Worm (Caenorhabditis elegans) whole organism, young adult: ENCODE data around the gene mrps-28.

ENCODE experiments used
- B0035.1 ChIP-seq: sonication (generic microtip); optimal IDR thresholded peaks from 2 replicates; lab custom pipeline; 2016; ENCODE audit warnings: missing genetic modification characterization, mild to moderate bottlenecking, missing compliant biosample characterization, missing genotype, missing genetic modification reagents
- C17E4.6 ChIP-seq: fragments of 200-800 bp; sonication (Bioruptor generic); IDR thresholded peaks from 2 replicates; pipeline ENCODE4 v1.3.6; 2022; ENCODE audit warnings: missing genetic modification reagents, missing genetic modification characterization, missing compliant biosample characterization
- D2030.7 ChIP-seq: fragments of 200-800 bp; sonication (Bioruptor generic); IDR thresholded peaks from 2 replicates; pipeline ENCODE4 v1.3.6; 2022; ENCODE audit warnings: missing genetic modification reagents, missing genetic modification characterization, missing compliant biosample characterization
- F22D6.2 ChIP-seq: sonication (generic microtip); optimal IDR thresholded peaks from 2 replicates; lab custom pipeline; 2016; ENCODE audit warnings: mild to moderate bottlenecking, missing genetic modification characterization, missing compliant biosample characterization
- F33H1.4 ChIP-seq: fragments of 200-800 bp; sonication (Bioruptor generic); IDR thresholded peaks from 2 replicates; pipeline ENCODE4 v1.3.6; 2022; ENCODE audit warnings: missing genetic modification reagents, missing genetic modification characterization, missing compliant biosample characterization
- F37B4.10 ChIP-seq: fragments of 200-800 bp; sonication (Bioruptor generic); IDR thresholded peaks from 2 replicates; pipeline ENCODE4 v1.3.6; 2022; ENCODE audit warnings: missing genetic modification characterization, missing compliant biosample characterization
- F39B2.1 ChIP-seq: fragments of 200-800 bp; sonication (Bioruptor generic); IDR thresholded peaks from 2 replicates; pipeline ENCODE4 v1.3.6; 2022; ENCODE audit warnings: missing genetic modification reagents, missing genetic modification characterization, missing compliant biosample characterization
- F52B5.7 ChIP-seq: sonication (generic microtip); optimal IDR thresholded peaks from 2 replicates; lab custom pipeline; 2016; ENCODE audit warnings: mild to moderate bottlenecking, missing genetic modification characterization, missing compliant biosample characterization
- F57A8.1 ChIP-seq: fragments of 200-800 bp; sonication (Bioruptor generic); optimal IDR thresholded peaks from 2 replicates; lab custom pipeline; 2018; ENCODE audit warnings: mild to moderate bottlenecking, missing genetic modification characterization, moderate library complexity, missing compliant biosample characterization
- F57C9.4 ChIP-seq: sonication (generic microtip); optimal IDR thresholded peaks from 2 replicates; lab custom pipeline; 2017; ENCODE audit warnings: mild to moderate bottlenecking, missing genetic modification characterization, missing compliant biosample characterization
- T26A5.8 ChIP-seq: sonication (generic microtip); optimal IDR thresholded peaks from 2 replicates; lab custom pipeline; 2016; ENCODE audit warnings: missing genetic modification characterization, missing compliant biosample characterization
- Y79H2A.3 ChIP-seq: fragments of 200-800 bp; sonication (Bioruptor generic); conservative IDR thresholded peaks from 2 replicates; pipeline ENCODE4 v1.3.6; 2022; ENCODE audit warnings: missing genetic modification reagents, missing genetic modification characterization, missing compliant biosample characterization
- attf-3 ChIP-seq: fragments of 200-800 bp; sonication (Bioruptor generic); conservative IDR thresholded peaks from 2 replicates; pipeline ENCODE4 v1.3.6; 2022; ENCODE audit warnings: missing genetic modification reagents, missing genetic modification characterization, missing compliant biosample characterization
- bed-1 ChIP-seq: fragments of 200-800 bp; sonication (Bioruptor generic); IDR thresholded peaks from 2 replicates; pipeline ENCODE4 v1.3.6; 2022; ENCODE audit warnings: missing genetic modification reagents, missing genetic modification characterization, missing compliant biosample characterization
- bed-2 ChIP-seq: fragments of 200-800 bp; sonication (Bioruptor generic); IDR thresholded peaks from 2 replicates; pipeline ENCODE4 v1.3.6; 2022; ENCODE audit warnings: missing genetic modification reagents, missing genetic modification characterization, missing compliant biosample characterization
- cebp-2 ChIP-seq: fragments of 200-800 bp; sonication (Bioruptor generic); IDR thresholded peaks from 2 replicates; pipeline ENCODE4 v1.3.6; 2022; ENCODE audit warnings: missing genetic modification characterization, missing compliant biosample characterization
- ceh-58 ChIP-seq: fragments of 200-800 bp; sonication (Bioruptor generic); IDR thresholded peaks from 2 replicates; pipeline ENCODE4 v1.3.6; 2022; ENCODE audit warnings: missing genetic modification characterization, missing compliant biosample characterization
- ceh-79 ChIP-seq: sonication (generic microtip); optimal IDR thresholded peaks from 2 replicates; lab custom pipeline; 2017; ENCODE audit warnings: mild to moderate bottlenecking, missing genetic modification characterization, missing compliant biosample characterization
- die-1 ChIP-seq: sonication (generic microtip); optimal IDR thresholded peaks from 2 replicates; lab custom pipeline; 2016; ENCODE audit warnings: missing genotype, mild to moderate bottlenecking, missing genetic modification characterization, missing compliant biosample characterization
- dpff-1 ChIP-seq: sonication (generic microtip); optimal IDR thresholded peaks from 2 replicates; lab custom pipeline; 2017; ENCODE audit warnings: mild to moderate bottlenecking, missing genetic modification characterization, missing compliant biosample characterization
- egl-18 ChIP-seq: fragments of 200-800 bp; sonication (Bioruptor generic); IDR thresholded peaks from 2 replicates; pipeline ENCODE4 v1.3.6; 2022; ENCODE audit warnings: missing genetic modification reagents, missing genetic modification characterization, missing compliant biosample characterization
- egrh-3 ChIP-seq: fragments of 200-800 bp; sonication (Bioruptor generic); IDR thresholded peaks from 2 replicates; pipeline ENCODE4 v1.3.6; 2022; ENCODE audit warnings: missing genetic modification reagents, missing genetic modification characterization, missing compliant biosample characterization
- him-1 ChIP-seq: sonication (generic microtip); optimal IDR thresholded peaks from 2 replicates; lab custom pipeline; 2016; ENCODE audit warnings: missing genotype, missing genetic modification reagents, missing genetic modification characterization, missing compliant biosample characterization
- hlh-12 ChIP-seq: sonication (generic microtip); optimal IDR thresholded peaks from 2 replicates; lab custom pipeline; 2016; ENCODE audit warnings: missing genetic modification characterization, missing compliant biosample characterization
- hlh-26 ChIP-seq: fragments of 200-800 bp; sonication (Bioruptor generic); conservative IDR thresholded peaks from 2 replicates; pipeline ENCODE4 v1.3.6; 2022; ENCODE audit warnings: missing genetic modification reagents, missing genetic modification characterization, missing compliant biosample characterization
- hmg-20 ChIP-seq: fragments of 200-800 bp; sonication (Bioruptor generic); IDR thresholded peaks from 2 replicates; pipeline ENCODE4 v1.3.6; 2022; ENCODE audit warnings: missing genetic modification reagents, missing genetic modification characterization, missing compliant biosample characterization
- let-526 ChIP-seq: fragments of 200-800 bp; sonication (Bioruptor generic); IDR thresholded peaks from 2 replicates; pipeline ENCODE4 v1.3.6; 2022; ENCODE audit warnings: missing genetic modification reagents, missing genetic modification characterization, missing compliant biosample characterization
- lin-40 ChIP-seq: sonication (generic microtip); optimal IDR thresholded peaks from 2 replicates; lab custom pipeline; 2016; ENCODE audit warnings: missing genetic modification characterization, mild to moderate bottlenecking, missing compliant biosample characterization, missing genotype, missing genetic modification reagents
- lin-54 ChIP-seq: fragments of 200-800 bp; sonication (Bioruptor generic); optimal IDR thresholded peaks from 2 replicates; lab custom pipeline; 2018; ENCODE audit warnings: mild to moderate bottlenecking, missing genetic modification characterization, missing compliant biosample characterization
- mxl-1 ChIP-seq: sonication (generic microtip); optimal IDR thresholded peaks from 2 replicates; lab custom pipeline; 2016; ENCODE audit warnings: missing genetic modification characterization, missing compliant biosample characterization
- nfya-1 ChIP-seq: sonication (generic microtip); optimal IDR thresholded peaks from 2 replicates; lab custom pipeline; 2017; ENCODE audit warnings: antibody characterized with exemption, missing compliant biosample characterization, missing genetic modification characterization, borderline replicate concordance; ENCODE audit not compliant: insufficient read depth
- nhr-179 ChIP-seq: sonication (generic microtip); optimal IDR thresholded peaks from 2 replicates; lab custom pipeline; 2016; ENCODE audit warnings: mild to moderate bottlenecking, missing genetic modification characterization, missing compliant biosample characterization
- nhr-90 ChIP-seq: sonication (generic microtip); optimal IDR thresholded peaks from 2 replicates; lab custom pipeline; 2016; ENCODE audit warnings: missing genotype, mild to moderate bottlenecking, missing genetic modification characterization, missing compliant biosample characterization
- pbrm-1 ChIP-seq: fragments of 200-800 bp; sonication (Bioruptor generic); IDR thresholded peaks from 2 replicates; pipeline ENCODE4 v1.3.6; 2022; ENCODE audit warnings: missing genetic modification reagents, missing genetic modification characterization, missing compliant biosample characterization
- sdz-38 ChIP-seq: sonication (generic microtip); optimal IDR thresholded peaks from 2 replicates; lab custom pipeline; 2016; ENCODE audit warnings: missing genotype, missing genetic modification characterization, missing compliant biosample characterization
- snpc-1.3 ChIP-seq: sonication (generic microtip); optimal IDR thresholded peaks from 2 replicates; lab custom pipeline; 2017; ENCODE audit warnings: missing genetic modification characterization, mild to moderate bottlenecking, missing compliant biosample characterization, antibody characterized with exemption, moderate library complexity, missing genotype, missing genetic modification reagents; ENCODE audit not compliant: insufficient read depth
- snpc-3.4 ChIP-seq: sonication (generic microtip); optimal IDR thresholded peaks from 2 replicates; lab custom pipeline; 2017; ENCODE audit warnings: missing genetic modification characterization, mild to moderate bottlenecking, missing compliant biosample characterization, antibody characterized with exemption, moderate library complexity, missing genotype, missing genetic modification reagents
- xnd-1 ChIP-seq: sonication (generic microtip); optimal IDR thresholded peaks from 2 replicates; lab custom pipeline; 2016; ENCODE audit warnings: missing genotype, missing genetic modification reagents, missing genetic modification characterization, missing compliant biosample characterization
- zim-3 ChIP-seq: sonication (generic microtip); optimal IDR thresholded peaks from 2 replicates; lab custom pipeline; 2017; ENCODE audit warnings: mild to moderate bottlenecking, missing genetic modification characterization, moderate library complexity, missing compliant biosample characterization
- ztf-18 ChIP-seq: sonication (generic microtip); optimal IDR thresholded peaks from 2 replicates; lab custom pipeline; 2016; ENCODE audit warnings: missing genotype, mild to moderate bottlenecking, missing genetic modification characterization, missing compliant biosample characterization
- ztf-28 ChIP-seq: fragments of 200-800 bp; sonication (Bioruptor generic); IDR thresholded peaks from 2 replicates; pipeline ENCODE4 v1.3.6; 2022; ENCODE audit warnings: missing genetic modification reagents, missing genetic modification characterization, missing compliant biosample characterization

Gene mrps-28

DNA sequence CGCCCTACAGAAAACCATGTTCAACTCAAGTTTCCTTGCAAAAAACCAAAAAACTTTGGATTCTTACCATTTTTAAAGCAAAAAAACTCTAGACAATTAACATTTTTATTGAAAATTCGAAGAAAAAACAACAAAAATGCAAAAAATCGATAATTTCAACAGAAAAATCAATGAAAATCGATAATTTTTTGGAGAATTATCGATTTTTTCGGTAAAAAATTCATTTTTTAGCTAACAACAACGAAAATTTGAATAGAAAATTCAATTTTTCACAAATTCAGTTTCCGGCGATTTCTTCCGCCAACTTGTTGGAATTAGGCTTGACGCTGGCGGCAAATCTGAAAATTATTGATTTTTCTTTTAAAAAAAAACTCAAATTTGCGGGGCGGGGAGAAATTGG is 11.1 kb upstream of the mrps-28 start:
- TF ChIP-seq lin-40 (tag; lab: Kevin White, UChicago) (no peak), mxl-1 (tag; lab: Kevin White, UChicago) (no peak), cebp-2 (no peak), hlh-26 (GFP tag; lab: Robert Waterston, UW) (no peak), bed-1 (GFP tag; lab: Robert Waterston, UW) (0 out of 2 replicates have a peak, but pooled peaks have one; percentile 39)

DNA sequence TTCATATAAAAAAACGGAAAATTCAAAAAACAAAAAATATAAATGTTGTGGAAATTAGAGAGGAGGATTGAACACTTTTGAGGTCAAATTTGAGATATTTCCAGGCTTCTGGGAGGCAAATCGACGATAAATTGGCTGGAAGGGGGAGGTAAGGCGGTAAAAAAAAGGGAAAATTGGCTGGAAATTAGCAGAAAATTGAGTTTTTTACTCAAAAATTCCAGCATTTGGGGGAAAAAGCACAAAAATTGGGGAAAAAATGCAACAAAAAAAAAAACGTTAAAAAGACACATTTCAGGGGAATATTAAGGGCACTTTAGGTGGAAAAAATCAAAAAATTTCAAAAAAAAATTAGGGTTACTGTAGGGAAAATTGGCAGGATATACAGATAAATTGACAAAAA is 9.8 kb upstream of the mrps-28 start:
- TF ChIP-seq F57C9.4 (tag; lab: Kevin White, UChicago): no peak
- no peak for TF ChIP-seq cebp-2
- no peak for TF ChIP-seq Y79H2A.3 (GFP tag; lab: Robert Waterston, UW)
- TF ChIP-seq C17E4.6 (GFP tag; lab: Robert Waterston, UW): no peak
- TF ChIP-seq him-1 (tag; lab: Kevin White, UChicago): no peak
- no peak for TF ChIP-seq ceh-79 (tag; lab: Kevin White, UChicago)
- no peak for TF ChIP-seq zim-3 (tag; lab: Kevin White, UChicago)
- no peak for TF ChIP-seq B0035.1
- no peak for TF ChIP-seq attf-3
- TF ChIP-seq lin-54 (GFP tag; lab: Kevin White, UChicago): no peak
- no peak for TF ChIP-seq pbrm-1 (GFP tag; lab: Robert Waterston, UW)
- TF ChIP-seq nhr-179 (tag; lab: Kevin White, UChicago): no peak
- no peak for TF ChIP-seq F52B5.7 (tag; lab: Kevin White, UChicago)

ce11 chrV:19636194-19636584 is 7.8 kb upstream of the mrps-28 start:
- TF ChIP-seq snpc-3.4 (tag; lab: Kevin White, UChicago) (no peak), bed-2 (GFP tag; lab: Robert Waterston, UW) (no peak), F39B2.1 (GFP tag; lab: Robert Waterston, UW) (peak; percentile 36; the same call in 1 of the 2 replicates)

DNA sequence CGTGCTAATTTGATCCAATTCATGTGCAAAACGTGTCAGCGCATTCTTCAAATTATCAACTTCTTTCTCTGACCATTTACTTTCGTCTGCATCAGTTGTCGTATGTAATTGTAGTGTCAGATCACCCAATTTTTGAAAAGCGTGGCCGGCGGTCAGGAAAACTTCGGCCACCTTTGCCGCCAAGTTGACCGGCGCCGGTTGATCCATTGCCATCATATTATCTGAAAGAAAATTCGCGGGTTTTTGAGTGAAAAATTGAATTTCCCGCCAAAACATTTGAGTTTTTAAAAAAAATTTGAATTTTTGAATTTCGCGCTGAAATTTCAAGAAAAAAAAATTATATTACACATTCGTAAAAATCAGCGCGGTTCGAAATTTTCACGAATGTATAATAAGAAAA is 6.1 kb upstream of the mrps-28 start:
- TF ChIP-seq ceh-58 (GFP tag; lab: Robert Waterston, UW) (0 out of 2 replicates have a peak, but pooled peaks have one; percentile 43), egrh-3 (GFP tag; lab: Robert Waterston, UW) (no peak), hlh-12 (tag; lab: Kevin White, UChicago) (no peak), dpff-1 (tag; lab: Kevin White, UChicago) (no peak)
- TF ChIP-seq, all 124 proteins: peak for 1

- TF ChIP-seq F33H1.4 (GFP tag; lab: Robert Waterston, UW) (peak; percentile 46), egl-18 (GFP tag; lab: Robert Waterston, UW) (no peak), D2030.7 (GFP tag; lab: Robert Waterston, UW) (no peak), him-1 (tag; lab: Kevin White, UChicago) (no peak)
Observed at ce11 chrV:19640808-19641207, 3.2 kb upstream of the mrps-28 start, which contains the start of gene Y43F8C.6. TSS of gene Y43F8C.6 (minus strand) at chrV:19640908.

- TF ChIP-seq F57A8.1 (GFP tag; lab: Kevin White, UChicago): no peak
- no peak for TF ChIP-seq nfya-1 (tag; lab: Kevin White, UChicago)
- TF ChIP-seq sdz-38 (tag; lab: Kevin White, UChicago): peak; percentile 50
- peak; percentile 89 for TF ChIP-seq hmg-20 (GFP tag; lab: Robert Waterston, UW)
- TF ChIP-seq snpc-1.3 (tag; lab: Kevin White, UChicago): peak; percentile 94
- peak; percentile 75; the same call in 1 of the 2 replicates for TF ChIP-seq ztf-28 (GFP tag; lab: Robert Waterston, UW)
- peak; percentile 84 for TF ChIP-seq let-526 (GFP tag; lab: Robert Waterston, UW)
- peak; percentile 78 for TF ChIP-seq F22D6.2 (tag; lab: Kevin White, UChicago)
- peak; percentile 24 for TF ChIP-seq xnd-1 (tag; lab: Kevin White, UChicago)
- TF ChIP-seq nhr-90 (tag; lab: Kevin White, UChicago): peak; percentile 96
- peak; percentile 62 for TF ChIP-seq F33H1.4 (GFP tag; lab: Robert Waterston, UW)
- peak; percentile 92; the same call in 1 of the 2 replicates for TF ChIP-seq F37B4.10
- TF ChIP-seq die-1 (tag; lab: Kevin White, UChicago): peak; percentile 94
- no peak for TF ChIP-seq hlh-26 (GFP tag; lab: Robert Waterston, UW)
- peak; percentile 96 for TF ChIP-seq T26A5.8 (tag; lab: Kevin White, UChicago)
- peak; percentile 95 for TF ChIP-seq pbrm-1 (GFP tag; lab: Robert Waterston, UW)
- TF ChIP-seq ztf-18 (tag; lab: Kevin White, UChicago): peak; percentile 83
Observed at ce11 chrV:19643015-19643414, 1.0 kb upstream of the mrps-28 start.
